Fruit fly (Drosophila melanogaster) whole organism, embryonic: ENCODE data around the gene yellow-e3.

Source experiments
- Antp ChIP-seq: fragments of 200-800 bp; sonication (Bioruptor generic); optimal IDR thresholded peaks from 3 replicates; lab custom pipeline; 2016; ENCODE audit warnings: missing biosample characterization, missing genetic modification characterization
- Atf3 ChIP-seq: fragments of 200-800 bp; sonication (Bioruptor generic); optimal IDR thresholded peaks from 3 replicates; lab custom pipeline; 2016; ENCODE audit warnings: missing biosample characterization, missing genetic modification characterization
- CG10979 ChIP-seq: fragments of 200-800 bp; sonication (Bioruptor generic); optimal IDR thresholded peaks from 2 replicates; lab custom pipeline; 2018; ENCODE audit warnings: missing biosample characterization, mild to moderate bottlenecking, missing genetic modification characterization, moderate library complexity
- CG12071 ChIP-seq: fragments of 200-800 bp; sonication (Bioruptor generic); optimal IDR thresholded peaks from 3 replicates; lab custom pipeline; 2018; ENCODE audit warnings: missing biosample characterization, mild to moderate bottlenecking, missing genetic modification characterization
- CG12219 ChIP-seq: fragments of 200-800 bp; sonication (Bioruptor generic); optimal IDR thresholded peaks from 3 replicates; lab custom pipeline; 2018; ENCODE audit warnings: missing biosample characterization, mild to moderate bottlenecking, missing genetic modification characterization
- CG13296 ChIP-seq: fragments of 200-800 bp; sonication (Bioruptor generic); optimal IDR thresholded peaks from 3 replicates; lab custom pipeline; 2018; ENCODE audit warnings: missing biosample characterization, mild to moderate bottlenecking, missing genetic modification characterization
- CG13894 ChIP-seq: fragments of 200-800 bp; sonication (Bioruptor generic); optimal IDR thresholded peaks from 3 replicates; lab custom pipeline; 2018; ENCODE audit warnings: missing biosample characterization, mild to moderate bottlenecking, missing genetic modification characterization, moderate library complexity
- CG14050 ChIP-seq: fragments of 200-800 bp; sonication (Bioruptor generic); IDR thresholded peaks from 3 replicates; pipeline ENCODE4 v1.3.6; 2022; ENCODE audit warnings: missing biosample characterization, missing genetic modification characterization
- CG14965 ChIP-seq: fragments of 200-800 bp; sonication (Bioruptor generic); optimal IDR thresholded peaks from 2 replicates; lab custom pipeline; 2016; ENCODE audit warnings: missing biosample characterization, missing genetic modification characterization, borderline replicate concordance
- CG15269 ChIP-seq: fragments of 200-800 bp; sonication (Bioruptor generic); optimal IDR thresholded peaks from 2 replicates; lab custom pipeline; 2018; ENCODE audit warnings: missing biosample characterization, mild to moderate bottlenecking, missing genetic modification characterization, moderate library complexity
- CG15514 ChIP-seq: fragments of 200-800 bp; sonication (Bioruptor generic); optimal IDR thresholded peaks from 3 replicates; lab custom pipeline; 2017; ENCODE audit warnings: missing biosample characterization, missing genetic modification characterization, mild to moderate bottlenecking, moderate library complexity, missing genetic modification reagents
- CG17385 ChIP-seq: fragments of 200-800 bp; sonication (Bioruptor generic); optimal IDR thresholded peaks from 3 replicates; lab custom pipeline; 2018; ENCODE audit warnings: missing biosample characterization, mild to moderate bottlenecking, missing genetic modification characterization
- CG18599 ChIP-seq: fragments of 200-800 bp; sonication (Bioruptor generic); optimal IDR thresholded peaks from 3 replicates; lab custom pipeline; 2017; ENCODE audit warnings: missing biosample characterization, missing genetic modification characterization, mild to moderate bottlenecking, moderate library complexity, missing genetic modification reagents
- CG18619 ChIP-seq: fragments of 200-800 bp; sonication (Bioruptor generic); optimal IDR thresholded peaks from 3 replicates; lab custom pipeline; 2017; ENCODE audit warnings: missing biosample characterization, mild to moderate bottlenecking, missing genetic modification characterization
- CG2116 ChIP-seq: fragments of 200-800 bp; sonication (Bioruptor generic); optimal IDR thresholded peaks from 3 replicates; lab custom pipeline; 2018; ENCODE audit warnings: missing biosample characterization, mild to moderate bottlenecking, missing genetic modification characterization
- CG2129 ChIP-seq: fragments of 200-800 bp; sonication (Bioruptor generic); IDR thresholded peaks from 2 replicates; pipeline ENCODE4 v1.3.6; 2022; ENCODE audit warnings: missing biosample characterization, missing genetic modification characterization; ENCODE audit not compliant: partially characterized antibody
- CG30403 ChIP-seq: fragments of 200-800 bp; sonication (Bioruptor generic); optimal IDR thresholded peaks from 3 replicates; lab custom pipeline; 2016; ENCODE audit warnings: missing biosample characterization, missing genetic modification characterization
- CG32532 ChIP-seq: fragments of 200-800 bp; sonication (Bioruptor generic); IDR thresholded peaks from 2 replicates; pipeline ENCODE4 v1.3.6; 2022; ENCODE audit warnings: missing biosample characterization, missing genetic modification characterization
- CG32772 ChIP-seq: fragments of 200-800 bp; sonication (Bioruptor generic); IDR thresholded peaks from 2 replicates; pipeline ENCODE4 v1.3.6; 2022; ENCODE audit warnings: missing biosample characterization, missing genetic modification characterization
- CG3281 ChIP-seq: fragments of 200-800 bp; sonication (Bioruptor generic); optimal IDR thresholded peaks from 3 replicates; lab custom pipeline; 2017; ENCODE audit warnings: missing biosample characterization, mild to moderate bottlenecking, missing genetic modification characterization
- CG33557 ChIP-seq: fragments of 200-800 bp; sonication (Bioruptor generic); optimal IDR thresholded peaks from 2 replicates; lab custom pipeline; 2019; ENCODE audit warnings: missing biosample characterization, mild to moderate bottlenecking, missing genetic modification characterization, moderate library complexity
- CG3838 ChIP-seq: fragments of 200-800 bp; sonication (Bioruptor generic); optimal IDR thresholded peaks from 3 replicates; lab custom pipeline; 2016; ENCODE audit warnings: missing biosample characterization, missing genetic modification characterization
- CG7928 ChIP-seq: fragments of 200-800 bp; sonication (Bioruptor generic); optimal IDR thresholded peaks from 2 replicates; lab custom pipeline; 2017; ENCODE audit warnings: missing biosample characterization, mild to moderate bottlenecking, missing genetic modification characterization
- CG8290 ChIP-seq, 3 experiments: fragments of 200-800 bp; sonication (Bioruptor generic); optimal IDR thresholded peaks; 2 replicates each; lab custom pipeline; 2016 to 2019; ENCODE audit warnings: missing biosample characterization in 3 of 3, missing genetic modification characterization in 3 of 3, mild to moderate bottlenecking in 2 of 3, moderate library complexity in 1 of 3
- CG8478 ChIP-seq: fragments of >200 bp; optimal IDR thresholded peaks from 2 replicates; lab custom pipeline; 2018
- CG9727 ChIP-seq: fragments of 200-800 bp; sonication (Bioruptor generic); optimal IDR thresholded peaks from 3 replicates; lab custom pipeline; 2017; ENCODE audit warnings: missing biosample characterization, mild to moderate bottlenecking, missing genetic modification characterization
- CrebB ChIP-seq: fragments of 200-800 bp; sonication (Bioruptor generic); optimal IDR thresholded peaks from 3 replicates; lab custom pipeline; 2018; ENCODE audit warnings: missing biosample characterization, mild to moderate bottlenecking, missing genetic modification characterization
- Dbx ChIP-seq: fragments of 200-800 bp; sonication (Bioruptor generic); IDR thresholded peaks from 3 replicates; pipeline ENCODE4 v1.3.6; 2022; ENCODE audit warnings: missing biosample characterization, missing genetic modification characterization
- Fer1 ChIP-seq: fragments of 200-800 bp; sonication (Bioruptor generic); optimal IDR thresholded peaks from 2 replicates; lab custom pipeline; 2017; ENCODE audit warnings: missing biosample characterization, mild to moderate bottlenecking, missing genetic modification characterization
- H15 ChIP-seq: fragments of 200-800 bp; sonication (Bioruptor generic); IDR thresholded peaks from 3 replicates; pipeline ENCODE4 v1.3.6; 2022; ENCODE audit warnings: missing biosample characterization, missing genetic modification characterization
- Jarid2 ChIP-seq: fragments of 200-800 bp; sonication (Bioruptor generic); optimal IDR thresholded peaks from 3 replicates; lab custom pipeline; 2017; ENCODE audit warnings: mild to moderate bottlenecking, missing biosample characterization, missing genetic modification reagents, missing genetic modification characterization
- Lim3 ChIP-seq: fragments of 200-800 bp; sonication (Bioruptor generic); IDR thresholded peaks from 2 replicates; pipeline ENCODE4 v1.3.6; 2022; ENCODE audit warnings: missing biosample characterization, missing genetic modification characterization
- Nf-YA ChIP-seq: fragments of 200-800 bp; sonication (Bioruptor generic); IDR thresholded peaks from 2 replicates; pipeline ENCODE4 v1.3.6; 2022; ENCODE audit warnings: missing biosample characterization, missing genetic modification characterization
- Poxn ChIP-seq: fragments of 200-800 bp; sonication (Bioruptor generic); IDR thresholded peaks from 2 replicates; pipeline ENCODE4 v1.3.6; 2022; ENCODE audit warnings: missing biosample characterization, missing genetic modification characterization
- Scr ChIP-seq: fragments of 200-800 bp; sonication (Bioruptor generic); IDR thresholded peaks from 2 replicates; pipeline ENCODE4 v1.3.6; 2022; ENCODE audit warnings: missing biosample characterization, missing genetic modification characterization; ENCODE audit not compliant: partially characterized antibody
- amos ChIP-seq: fragments of 200-800 bp; sonication (Bioruptor generic); IDR thresholded peaks from 2 replicates; pipeline ENCODE4 v1.3.6; 2022; ENCODE audit warnings: missing biosample characterization, missing genetic modification characterization; ENCODE audit not compliant: partially characterized antibody
- ase ChIP-seq: fragments of 200-800 bp; sonication (Bioruptor generic); IDR thresholded peaks from 3 replicates; pipeline ENCODE4 v1.3.6; 2022; ENCODE audit warnings: missing biosample characterization, missing genetic modification characterization
- cato ChIP-seq: fragments of 200-800 bp; sonication (Bioruptor generic); optimal IDR thresholded peaks from 2 replicates; lab custom pipeline; 2016; ENCODE audit warnings: missing biosample characterization, missing genetic modification characterization, borderline replicate concordance
- dan ChIP-seq: fragments of 200-800 bp; sonication (Bioruptor generic); IDR thresholded peaks from 2 replicates; pipeline ENCODE4 v1.3.6; 2022; ENCODE audit warnings: missing biosample characterization, missing genetic modification characterization
- danr ChIP-seq: fragments of 200-800 bp; sonication (Bioruptor generic); IDR thresholded peaks from 2 replicates; pipeline ENCODE4 v1.3.6; 2022; ENCODE audit warnings: missing biosample characterization, missing genetic modification characterization
- gro ChIP-seq: fragments of 200-800 bp; sonication (Bioruptor generic); optimal IDR thresholded peaks from 2 replicates; lab custom pipeline; 2016; ENCODE audit warnings: missing biosample characterization, missing genetic modification characterization
- hbn ChIP-seq: fragments of 200-800 bp; sonication (Bioruptor generic); IDR thresholded peaks from 2 replicates; pipeline ENCODE4 v1.3.6; 2022; ENCODE audit warnings: missing biosample characterization, missing genetic modification characterization; ENCODE audit not compliant: partially characterized antibody
- hkb ChIP-seq, 2 experiments: fragments of 200-800 bp in 1 of 2; fragments of >200 bp in 1 of 2; sonication (Bioruptor generic) in 1 of 2; IDR thresholded peaks in 1 of 2; optimal IDR thresholded peaks in 1 of 2; 2 replicates each; pipeline versions ENCODE4 v1.3.6 to Lab custom; 2017 to 2022; ENCODE audit warnings: missing biosample characterization in 1 of 2, missing genetic modification characterization in 1 of 2
- lmd ChIP-seq: fragments of 200-800 bp; sonication (Bioruptor generic); IDR thresholded peaks from 2 replicates; pipeline ENCODE4 v1.3.6; 2022; ENCODE audit warnings: missing biosample characterization, missing genetic modification characterization
- nerfin-2 ChIP-seq: fragments of 200-800 bp; sonication (Bioruptor generic); IDR thresholded peaks from 2 replicates; pipeline ENCODE4 v1.3.6; 2022; ENCODE audit warnings: missing biosample characterization, missing genetic modification characterization; ENCODE audit not compliant: partially characterized antibody
- org-1 ChIP-seq: fragments of 200-800 bp; sonication (Bioruptor generic); optimal IDR thresholded peaks from 2 replicates; lab custom pipeline; 2017; ENCODE audit warnings: missing biosample characterization, missing genetic modification characterization
- pnt ChIP-seq: fragments of 200-800 bp; sonication (Bioruptor generic); optimal IDR thresholded peaks from 3 replicates; lab custom pipeline; 2016; ENCODE audit warnings: missing biosample characterization, missing genetic modification characterization
- pros ChIP-seq: fragments of 200-800 bp; sonication (Bioruptor generic); optimal IDR thresholded peaks from 3 replicates; lab custom pipeline; 2019; ENCODE audit warnings: missing biosample characterization, mild to moderate bottlenecking, missing genetic modification characterization, moderate library complexity
- seq ChIP-seq: fragments of 200-800 bp; sonication (Bioruptor generic); IDR thresholded peaks from 2 replicates; pipeline ENCODE4 v1.3.6; 2022; ENCODE audit warnings: missing biosample characterization, missing genetic modification characterization
- slou ChIP-seq: fragments of 200-800 bp; sonication (Bioruptor generic); optimal IDR thresholded peaks from 3 replicates; lab custom pipeline; 2016; ENCODE audit warnings: missing biosample characterization, missing genetic modification characterization

Gene yellow-e3

DNA sequence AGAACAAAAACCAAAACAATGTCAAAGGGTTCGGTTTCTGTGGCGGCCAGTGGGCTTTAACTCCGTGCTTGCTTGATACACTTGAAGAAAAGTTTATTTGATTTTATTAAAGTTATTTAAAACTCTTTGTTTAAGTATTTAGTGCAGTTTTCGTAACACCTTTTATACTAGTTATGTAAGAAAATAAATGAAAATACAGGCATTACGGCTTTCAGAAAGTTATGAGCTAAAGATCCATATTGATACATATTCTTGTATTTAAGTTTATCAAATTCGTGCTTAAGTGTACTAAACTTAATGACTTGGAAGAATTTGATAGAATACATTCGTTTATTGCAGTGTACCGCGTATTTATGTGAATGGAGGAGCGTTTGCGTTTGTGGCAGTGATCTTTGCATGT lies 41.8 kb upstream of the yellow-e3 start (continued):
- TF ChIP-seq lmd (GFP tag; lab: Robert Waterston, UW) (peak; percentile 60; the same call in 1 of the 2 replicates), Fer1 (GFP tag; lab: Kevin White, UChicago) (peak; percentile 29), hkb (optimal IDR thresholded peaks at IDR 0.05; lab: Kevin White, UChicago) (no peak), hkb (GFP tag; IDR thresholded peaks at IDR 0.05; lab: Robert Waterston, UW) (no peak), CG12071 (GFP tag; lab: Kevin White, UChicago) (no peak), CG33557 (GFP tag; lab: Kevin White, UChicago) (no peak), H15 (GFP tag; lab: Robert Waterston, UW) (no peak), CG8478 (lab: Kevin White, UChicago) (no peak), nerfin-2 (GFP tag; lab: Robert Waterston, UW) (no peak), Antp (no peak), dan (GFP tag; lab: Robert Waterston, UW) (no peak), gro (no peak), Scr (GFP tag; lab: Robert Waterston, UW) (no peak), amos (GFP tag; lab: Robert Waterston, UW) (no peak), CG32772 (0 out of 2 replicates have a peak, but pooled peaks have one; percentile 9), CG18619 (peak; percentile 1), danr (GFP tag; lab: Robert Waterston, UW) (no peak), org-1 (GFP tag; lab: Kevin White, UChicago) (no peak), CG8290 (GFP tag; optimal IDR thresholded peaks at IDR 0.05; lab: Kevin White, UChicago) (no peak), CG8290 (tag; optimal IDR thresholded peaks at IDR 0.05; lab: Kevin White, UChicago) (peak in 1 of 2 experiments; percentile 50), CG13296 (peak; percentile 13), Lim3 (no peak), CG3281 (GFP tag; lab: Kevin White, UChicago) (peak; percentile 5), CG17385 (GFP tag; lab: Kevin White, UChicago) (peak; percentile 34), CrebB (no peak), slou (GFP tag; lab: Kevin White, UChicago) (no peak), CG15269 (tag; lab: Kevin White, UChicago) (peak; percentile 66), CG13894 (tag; lab: Kevin White, UChicago) (no peak), CG30403 (GFP tag; lab: Kevin White, UChicago) (peak; percentile 65), seq (GFP tag; lab: Robert Waterston, UW) (no peak), hbn (GFP tag; lab: Robert Waterston, UW) (no peak), Atf3 (GFP tag; lab: Kevin White, UChicago) (no peak), pros (GFP tag; lab: Kevin White, UChicago) (no peak), Dbx (GFP tag; lab: Robert Waterston, UW) (no peak), CG15514 (GFP tag; lab: Kevin White, UChicago) (peak; percentile 11), CG2116 (no peak), cato (no peak), CG9727 (GFP tag; lab: Kevin White, UChicago) (peak; percentile 37), CG2129 (no peak), Jarid2 (GFP tag; lab: Kevin White, UChicago) (no peak), pnt (GFP tag; lab: Kevin White, UChicago) (no peak), Poxn (GFP tag; lab: Robert Waterston, UW) (no peak), CG14050 (GFP tag; lab: Robert Waterston, UW) (no peak), CG7928 (GFP tag; lab: Kevin White, UChicago) (no peak), Nf-YA (no peak), CG10979 (tag; lab: Kevin White, UChicago) (peak; percentile 61), ase (no peak), CG18599 (peak; percentile 21), CG12219 (GFP tag; lab: Kevin White, UChicago) (no peak), CG3838 (GFP tag; lab: Kevin White, UChicago) (no peak), CG32532 (GFP tag; lab: Robert Waterston, UW) (peak; percentile 46; the same call in 1 of the 2 replicates), CG14965 (GFP tag; lab: Kevin White, UChicago) (no peak)
